Worm (Caenorhabditis elegans) whole organism, L1 larva: ENCODE data around the gene F31E8.5.
A peak's percentile ranks its signal among the peaks of the same experiment; 100 is the strongest.

Experiments used
- C16A3.4 ChIP-seq: fragments of 150-350 bp; optimal IDR thresholded peaks from 2 replicates; lab custom pipeline; 2014; ENCODE audit warnings: missing biosample characterization, missing genetic modification characterization
- aly-2 ChIP-seq: fragments of 150-350 bp; optimal IDR thresholded peaks from 2 replicates; lab custom pipeline; 2014; ENCODE audit warnings: missing biosample characterization, missing genetic modification characterization
- ama-1 ChIP-seq: fragments of 150-350 bp; optimal IDR thresholded peaks from 2 replicates; lab custom pipeline; 2014
- blmp-1 ChIP-seq: fragments of 150-350 bp; optimal IDR thresholded peaks from 2 replicates; lab custom pipeline; 2014; ENCODE audit warnings: missing biosample characterization, missing genetic modification characterization
- ceh-8 ChIP-seq: fragments of 200-800 bp; sonication (Bioruptor generic); optimal IDR thresholded peaks from 2 replicates; lab custom pipeline; 2018; ENCODE audit warnings: mild to moderate bottlenecking, missing genetic modification characterization, moderate library complexity, missing compliant biosample characterization
- ceh-82 ChIP-seq, 3 experiments: fragments of 150-350 bp in 1 of 3; sonication (generic microtip) in 2 of 3; optimal IDR thresholded peaks; 2 replicates each; lab custom pipeline; 2014 to 2017; ENCODE audit warnings: missing biosample characterization in 3 of 3, missing genetic modification characterization in 3 of 3
- ces-1 ChIP-seq: fragments of 150-350 bp; optimal IDR thresholded peaks from 2 replicates; lab custom pipeline; 2014; ENCODE audit warnings: missing biosample characterization, missing genetic modification reagents, missing genetic modification characterization
- dpl-1 ChIP-seq, 3 experiments: fragments of 150-350 bp in 2 of 3; sonication (generic microtip) in 1 of 3; optimal IDR thresholded peaks; 2 replicates each; lab custom pipeline; 2014 to 2017; ENCODE audit warnings: missing biosample characterization in 3 of 3, missing genetic modification characterization in 3 of 3, missing genetic modification reagents in 3 of 3
- efl-1 ChIP-seq, 4 experiments: fragments of 150-350 bp; optimal IDR thresholded peaks in 3 of 4; peaks in 1 of 4; 1 replicate in 1 of 4; 2 replicates in 3 of 4; lab custom pipeline; 2014; ENCODE audit warnings: missing biosample characterization in 2 of 4, missing genetic modification characterization in 2 of 4, missing genetic modification reagents in 2 of 4
- egl-13 ChIP-seq: sonication (generic microtip); optimal IDR thresholded peaks from 2 replicates; lab custom pipeline; 2016; ENCODE audit warnings: missing genotype, missing genetic modification reagents, missing genetic modification characterization, missing compliant biosample characterization
- egl-27 ChIP-seq, 2 experiments: fragments of 150-350 bp in 1 of 2; sonication (generic microtip); optimal IDR thresholded peaks; 3 replicates each; lab custom pipeline; 2017 to 2018; ENCODE audit warnings: missing biosample characterization in 2 of 2, missing genetic modification characterization in 2 of 2, missing genetic modification reagents in 2 of 2
- elt-2 ChIP-seq: sonication (generic microtip); optimal IDR thresholded peaks from 2 replicates; lab custom pipeline; 2016; ENCODE audit warnings: missing genetic modification characterization, mild to moderate bottlenecking, inconsistent platforms, missing compliant biosample characterization, missing genetic modification reagents
- ets-5 ChIP-seq: fragments of 200-800 bp; sonication (Bioruptor generic); IDR thresholded peaks from 2 replicates; pipeline ENCODE4 v1.3.6; 2022; ENCODE audit warnings: missing genetic modification characterization, missing compliant biosample characterization
- fkh-4 ChIP-seq: sonication (generic microtip); optimal IDR thresholded peaks from 2 replicates; lab custom pipeline; 2016; ENCODE audit warnings: missing compliant biosample characterization, missing genetic modification characterization, borderline replicate concordance
- fkh-8 ChIP-seq: sonication (generic microtip); optimal IDR thresholded peaks from 2 replicates; lab custom pipeline; 2016; ENCODE audit warnings: mild to moderate bottlenecking, missing genetic modification characterization, missing compliant biosample characterization
- fos-1 ChIP-seq: fragments of 150-350 bp; optimal IDR thresholded peaks from 2 replicates; lab custom pipeline; 2014; ENCODE audit warnings: missing biosample characterization, missing genetic modification characterization
- hlh-17 ChIP-seq: fragments of 200-800 bp; sonication (Bioruptor generic); optimal IDR thresholded peaks from 2 replicates; lab custom pipeline; 2018; ENCODE audit warnings: missing genetic modification characterization, mild to moderate bottlenecking, missing compliant biosample characterization, moderate library complexity, borderline replicate concordance
- hpl-2 ChIP-seq: fragments of 150-350 bp; optimal IDR thresholded peaks from 2 replicates; lab custom pipeline; 2014; ENCODE audit warnings: missing biosample characterization, missing genetic modification reagents, missing genetic modification characterization
- irx-1 ChIP-seq: sonication (generic microtip); optimal IDR thresholded peaks from 2 replicates; lab custom pipeline; 2016; ENCODE audit warnings: missing genetic modification characterization, missing compliant biosample characterization
- jun-1 ChIP-seq: fragments of 150-350 bp; optimal IDR thresholded peaks from 2 replicates; lab custom pipeline; 2014; ENCODE audit warnings: missing biosample characterization, missing genetic modification reagents, missing genetic modification characterization
- lin-13 ChIP-seq: fragments of 150-350 bp; optimal IDR thresholded peaks from 2 replicates; lab custom pipeline; 2014; ENCODE audit warnings: missing biosample characterization, missing genetic modification reagents, missing genetic modification characterization
- lin-14 ChIP-seq: fragments of 200-800 bp; sonication (Bioruptor generic); optimal IDR thresholded peaks from 2 replicates; lab custom pipeline; 2018; ENCODE audit warnings: mild to moderate bottlenecking, missing genetic modification characterization, moderate library complexity, missing compliant biosample characterization
- lin-15B ChIP-seq: fragments of 150-350 bp; sonication (generic microtip); optimal IDR thresholded peaks from 3 replicates; lab custom pipeline; 2014; ENCODE audit warnings: missing biosample characterization, missing genetic modification characterization
- lsy-2 ChIP-seq, 2 experiments: fragments of 150-350 bp; optimal IDR thresholded peaks; 2 replicates each; lab custom pipeline; 2014; ENCODE audit warnings: missing biosample characterization in 2 of 2, missing genetic modification characterization in 2 of 2
- mab-9 ChIP-seq: fragments of 200-800 bp; sonication (Bioruptor generic); IDR thresholded peaks from 2 replicates; pipeline ENCODE4 v1.3.6; 2022; ENCODE audit warnings: missing genetic modification reagents, missing genetic modification characterization, missing compliant biosample characterization
- nhr-11 ChIP-seq: fragments of 150-350 bp; optimal IDR thresholded peaks from 2 replicates; lab custom pipeline; 2014; ENCODE audit warnings: missing biosample characterization, missing genetic modification characterization
- nhr-12 ChIP-seq: sonication (generic microtip); optimal IDR thresholded peaks from 2 replicates; lab custom pipeline; 2017; ENCODE audit warnings: missing biosample characterization, missing genetic modification characterization
- nhr-19 ChIP-seq: fragments of 200-800 bp; sonication (Bioruptor generic); conservative IDR thresholded peaks from 2 replicates; pipeline ENCODE4 v1.3.6; 2022; ENCODE audit warnings: missing genetic modification characterization, missing compliant biosample characterization
- nhr-237 ChIP-seq: fragments of 150-350 bp; optimal IDR thresholded peaks from 2 replicates; lab custom pipeline; 2014; ENCODE audit warnings: missing biosample characterization, missing genetic modification characterization
- nhr-76 ChIP-seq: sonication (generic microtip); optimal IDR thresholded peaks from 2 replicates; lab custom pipeline; 2017; ENCODE audit warnings: missing biosample characterization, missing genetic modification characterization
- nhr-84 ChIP-seq: sonication (generic microtip); optimal IDR thresholded peaks from 2 replicates; lab custom pipeline; 2017; ENCODE audit warnings: missing biosample characterization, missing genetic modification characterization
- nhr-85 ChIP-seq: sonication (generic microtip); peaks from one replicate; lab custom pipeline; 2016; ENCODE audit warnings: missing genetic modification characterization, inconsistent platforms, missing compliant biosample characterization
- pag-3 ChIP-seq: sonication (generic microtip); optimal IDR thresholded peaks from 2 replicates; lab custom pipeline; 2017; ENCODE audit warnings: missing genetic modification characterization, mild to moderate bottlenecking, missing compliant biosample characterization, antibody characterized with exemption, borderline replicate concordance; ENCODE audit not compliant: insufficient read depth
- pqm-1 ChIP-seq: sonication (generic microtip); optimal IDR thresholded peaks from 3 replicates; lab custom pipeline; 2017; ENCODE audit warnings: missing biosample characterization, missing genetic modification characterization
- skn-1 ChIP-seq: fragments of 150-350 bp; optimal IDR thresholded peaks from 2 replicates; lab custom pipeline; 2014; ENCODE audit warnings: missing biosample characterization, missing genetic modification characterization
- snpc-4 ChIP-seq: fragments of 150-350 bp; optimal IDR thresholded peaks from 2 replicates; lab custom pipeline; 2014; ENCODE audit warnings: missing biosample characterization, missing genetic modification characterization
- snu-23 ChIP-seq: sonication (generic microtip); optimal IDR thresholded peaks from 2 replicates; lab custom pipeline; 2016; ENCODE audit warnings: missing genetic modification characterization, missing compliant biosample characterization
- sox-4 ChIP-seq: sonication (generic microtip); optimal IDR thresholded peaks from 2 replicates; lab custom pipeline; 2016; ENCODE audit warnings: missing genetic modification characterization, missing compliant biosample characterization
- sup-37 ChIP-seq: fragments of 200-800 bp; sonication (Bioruptor generic); optimal IDR thresholded peaks from 2 replicates; lab custom pipeline; 2018; ENCODE audit warnings: mild to moderate bottlenecking, missing genetic modification characterization, missing compliant biosample characterization
- swsn-7 ChIP-seq: sonication (generic microtip); optimal IDR thresholded peaks from 2 replicates; lab custom pipeline; 2016; ENCODE audit warnings: missing genetic modification characterization, missing compliant biosample characterization
- unc-130 ChIP-seq: fragments of 150-350 bp; optimal IDR thresholded peaks from 2 replicates; lab custom pipeline; 2017; ENCODE audit warnings: missing biosample characterization, missing genetic modification characterization, inconsistent platforms
- unc-62 ChIP-seq: fragments of 150-350 bp; optimal IDR thresholded peaks from 2 replicates; lab custom pipeline; 2014; ENCODE audit warnings: missing biosample characterization, missing genetic modification reagents, missing genetic modification characterization
- unc-86 ChIP-seq: sonication (generic microtip); optimal IDR thresholded peaks from 2 replicates; lab custom pipeline; 2016; ENCODE audit warnings: missing genetic modification characterization, missing compliant biosample characterization
- vab-15 ChIP-seq: sonication (generic microtip); optimal IDR thresholded peaks from 2 replicates; lab custom pipeline; 2017; ENCODE audit warnings: missing genotype, mild to moderate bottlenecking, missing genetic modification characterization, missing compliant biosample characterization
- xbp-1 ChIP-seq: sonication (generic microtip); optimal IDR thresholded peaks from 2 replicates; lab custom pipeline; 2016; ENCODE audit warnings: missing genetic modification characterization, missing compliant biosample characterization
- zag-1 ChIP-seq: fragments of 150-350 bp; optimal IDR thresholded peaks from 2 replicates; lab custom pipeline; 2014; ENCODE audit warnings: missing biosample characterization, missing genetic modification characterization
- zip-4 ChIP-seq: fragments of 200-800 bp; sonication (Bioruptor generic); optimal IDR thresholded peaks from 2 replicates; lab custom pipeline; 2018; ENCODE audit warnings: mild to moderate bottlenecking, missing genetic modification characterization, moderate library complexity, missing compliant biosample characterization
- ztf-11 ChIP-seq, 2 experiments: sonication (generic microtip); optimal IDR thresholded peaks; 2 replicates each; lab custom pipeline; 2016 to 2017; ENCODE audit warnings: missing genetic modification characterization in 2 of 2, missing biosample characterization in 1 of 2, missing compliant biosample characterization in 1 of 2

Gene F31E8.5

DNA sequence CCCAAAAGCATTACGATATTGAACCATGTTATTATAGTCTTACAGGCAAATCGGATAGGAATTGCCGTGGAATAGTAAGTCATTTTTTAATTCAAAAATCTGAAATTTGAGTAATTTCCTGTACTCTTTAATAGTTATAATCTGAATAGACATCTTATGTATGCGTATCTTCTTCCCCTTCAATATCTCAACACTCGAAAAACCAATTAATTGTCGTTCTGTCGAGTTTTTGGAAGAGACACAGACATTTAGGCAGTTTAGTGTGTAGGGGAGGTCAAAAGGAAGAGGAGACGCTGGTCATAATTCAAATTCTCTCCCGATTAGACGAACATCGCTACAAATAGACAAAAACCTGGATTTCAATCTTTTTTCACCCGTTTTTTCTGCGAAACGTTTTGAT lies 28.4 kb upstream of the F31E8.5 start (continued):
- TF ChIP-seq ama-1 (lab: Kevin White, UChicago) (no peak), nhr-237 (no peak)

DNA sequence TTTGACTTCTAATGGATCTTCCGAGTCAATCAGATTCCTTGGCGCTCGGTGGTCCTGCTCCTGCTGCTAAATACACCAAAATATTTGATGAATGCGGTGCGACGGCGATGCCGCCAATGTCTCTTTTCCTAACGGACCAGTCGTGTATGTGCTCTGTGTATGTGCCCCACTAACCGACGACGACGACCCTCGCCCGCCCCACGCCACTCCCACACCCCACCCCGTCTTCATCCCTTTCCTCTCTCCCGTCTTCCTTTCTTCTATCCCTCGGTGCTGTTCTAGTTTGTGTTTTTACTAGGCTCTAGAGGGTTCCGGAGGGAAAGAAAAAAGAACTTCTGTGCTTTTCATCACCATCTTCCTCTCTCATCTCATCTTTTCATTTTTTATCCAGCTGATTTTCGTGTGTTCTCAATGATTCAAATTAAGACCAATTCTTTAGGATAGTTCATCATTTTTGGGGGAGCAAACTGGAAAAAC lies 27.6 kb upstream of the F31E8.5 start, which contains the start of gene egl-27:
Gene egl-27 (plus strand): TSS at position 427 of the 477 bp plus-strand sequence.
- TF ChIP-seq lin-14 (GFP tag; lab: Kevin White, UChicago) (peak; percentile 19), ama-1 (lab: Kevin White, UChicago) (no peak)

DNA sequence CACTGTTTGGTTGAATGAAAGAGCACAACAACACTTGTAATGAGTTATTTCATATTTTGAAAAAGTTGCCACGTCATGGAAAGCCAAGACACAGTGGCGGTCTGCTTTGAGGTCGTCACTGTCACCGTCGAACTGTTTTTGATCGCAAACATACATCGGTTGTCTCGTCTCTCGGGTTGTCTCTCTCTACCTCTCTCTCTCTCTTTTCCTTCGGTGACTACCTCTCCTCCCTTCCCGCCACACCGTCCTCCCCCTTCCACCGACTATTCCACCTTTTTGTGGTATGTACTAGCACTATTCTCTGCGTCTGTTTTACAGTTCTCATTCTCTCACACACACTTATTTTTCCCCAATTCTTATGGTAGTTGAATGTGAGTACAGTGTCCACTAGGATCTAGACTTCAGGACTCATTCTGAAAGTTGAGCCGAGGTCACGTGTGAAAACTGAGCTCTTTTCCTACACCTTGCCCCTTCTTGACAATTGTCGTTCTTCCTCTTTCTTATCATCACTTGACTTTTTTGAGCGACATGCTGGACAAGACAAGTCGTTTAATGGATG lies 26.8 kb upstream of the F31E8.5 start:
- TF ChIP-seq sox-4 (tag; lab: Kevin White, UChicago): no peak
- TF ChIP-seq mab-9 (GFP tag; lab: Robert Waterston, UW): no peak
- no peak for TF ChIP-seq pqm-1 (tag; lab: Kevin White, UChicago)
- TF ChIP-seq hlh-17 (GFP tag; lab: Kevin White, UChicago): no peak
- peak; percentile 6 for TF ChIP-seq swsn-7 (tag; lab: Kevin White, UChicago)
- TF ChIP-seq ztf-11 (tag; optimal IDR thresholded peaks at IDR 0.05; lab: Kevin White, UChicago): no peak
- no peak for TF ChIP-seq nhr-19 (GFP tag; lab: Robert Waterston, UW)
- TF ChIP-seq sup-37 (GFP tag; lab: Kevin White, UChicago): no peak
- peak; percentile 43 for TF ChIP-seq snu-23
- no peak for TF ChIP-seq fkh-4
- no peak for TF ChIP-seq ceh-82 (tag; optimal IDR thresholded peaks at IDR 0.05; lab: Kevin White, UChicago)
- TF ChIP-seq ces-1 (GFP tag; lab: Kevin White, UChicago): no peak
- TF ChIP-seq pag-3 (tag; lab: Kevin White, UChicago): no peak
- no peak for TF ChIP-seq egl-13 (tag; lab: Kevin White, UChicago)
- no peak for TF ChIP-seq fkh-8 (tag; lab: Kevin White, UChicago)
- no peak for TF ChIP-seq hpl-2 (GFP tag; lab: Kevin White, UChicago)
- TF ChIP-seq unc-86 (tag; lab: Kevin White, UChicago): no peak
- no peak for TF ChIP-seq aly-2
- TF ChIP-seq jun-1 (tag; lab: Kevin White, UChicago): peak; percentile 13
- TF ChIP-seq C16A3.4 (tag; lab: Kevin White, UChicago): no peak
- no peak for TF ChIP-seq efl-1 (optimal IDR thresholded peaks at IDR 0.05; lab: Kevin White, UChicago)
- peak in 1 of 2 experiments; percentile 41 for TF ChIP-seq efl-1 (GFP tag; optimal IDR thresholded peaks at IDR 0.05 in 1 of 2; lab: Kevin White, UChicago)
- no peak for TF ChIP-seq dpl-1 (GFP tag; optimal IDR thresholded peaks at IDR 0.05; lab: Kevin White, UChicago)
- no peak for TF ChIP-seq nhr-11
- no peak for TF ChIP-seq xbp-1 (tag; lab: Kevin White, UChicago)
- peak in 1 of 2 experiments; percentile 33 for TF ChIP-seq lsy-2 (tag; optimal IDR thresholded peaks at IDR 0.05; lab: Kevin White, UChicago)
- no peak for TF ChIP-seq nhr-12 (tag; lab: Kevin White, UChicago)
- TF ChIP-seq zag-1 (tag; lab: Kevin White, UChicago): no peak
- TF ChIP-seq nhr-85: peak; percentile 72
- no peak for TF ChIP-seq fos-1 (tag; lab: Kevin White, UChicago)
- TF ChIP-seq lin-13 (GFP tag; lab: Kevin White, UChicago): no peak
- TF ChIP-seq egl-27 (tag; optimal IDR thresholded peaks at IDR 0.05; lab: Kevin White, UChicago): peak; percentile 64 to 69
- peak; percentile 55 for TF ChIP-seq blmp-1
- no peak for TF ChIP-seq ets-5
- peak; percentile 67 for TF ChIP-seq lin-14 (GFP tag; lab: Kevin White, UChicago)
- TF ChIP-seq snpc-4: no peak
- no peak for TF ChIP-seq vab-15 (tag; lab: Kevin White, UChicago)
- TF ChIP-seq unc-62 (GFP tag; lab: Kevin White, UChicago): no peak
- TF ChIP-seq skn-1 (tag; lab: Kevin White, UChicago): no peak
- TF ChIP-seq unc-130 (tag; lab: Kevin White, UChicago): no peak
- TF ChIP-seq ceh-8 (GFP tag; lab: Kevin White, UChicago): no peak
- TF ChIP-seq irx-1: no peak
- TF ChIP-seq zip-4 (GFP tag; lab: Kevin White, UChicago): no peak
- TF ChIP-seq nhr-84 (tag; lab: Kevin White, UChicago): no peak
- TF ChIP-seq nhr-237: no peak
- TF ChIP-seq lin-15B: no peak
- TF ChIP-seq nhr-76 (tag; lab: Kevin White, UChicago): no peak
- TF ChIP-seq elt-2 (tag; lab: Kevin White, UChicago): peak; percentile 4
